Worm (Caenorhabditis elegans) whole organism, late embryonic: ENCODE results near the gene madd-3.

ENCODE experiments used
- ahr-1 ChIP-seq: sonication (generic microtip); optimal IDR thresholded peaks from 2 replicates; lab custom pipeline; 2016; ENCODE audit warnings: missing genetic modification characterization, missing compliant biosample characterization
- ceh-14 ChIP-seq: sonication (generic microtip); optimal IDR thresholded peaks from 2 replicates; lab custom pipeline; 2016; ENCODE audit warnings: missing genotype, missing genetic modification characterization, missing compliant biosample characterization
- dve-1 ChIP-seq: sonication (generic microtip); optimal IDR thresholded peaks from 2 replicates; lab custom pipeline; 2017; ENCODE audit warnings: antibody characterized with exemption, mild to moderate bottlenecking, missing genetic modification characterization, missing compliant biosample characterization
- fkh-10 ChIP-seq: fragments of 150-350 bp; optimal IDR thresholded peaks from 2 replicates; lab custom pipeline; 2014; ENCODE audit warnings: missing biosample characterization, missing genetic modification reagents, missing genetic modification characterization
- pha-4 ChIP-seq: fragments of 150-350 bp; optimal IDR thresholded peaks from 2 replicates; lab custom pipeline; 2018; ENCODE audit warnings: missing biosample characterization, missing genetic modification reagents, missing genetic modification characterization
- pqm-1 ChIP-seq: sonication (generic microtip); optimal IDR thresholded peaks from 2 replicates; lab custom pipeline; 2016; ENCODE audit warnings: missing genetic modification characterization, missing compliant biosample characterization
- sox-4 ChIP-seq: sonication (generic microtip); optimal IDR thresholded peaks from 2 replicates; lab custom pipeline; 2017; ENCODE audit warnings: mild to moderate bottlenecking, missing genetic modification characterization, inconsistent platforms, missing compliant biosample characterization
- ztf-16 ChIP-seq: sonication (generic microtip); optimal IDR thresholded peaks from 2 replicates; lab custom pipeline; 2017; ENCODE audit warnings: missing genetic modification characterization, missing compliant biosample characterization

DNA sequence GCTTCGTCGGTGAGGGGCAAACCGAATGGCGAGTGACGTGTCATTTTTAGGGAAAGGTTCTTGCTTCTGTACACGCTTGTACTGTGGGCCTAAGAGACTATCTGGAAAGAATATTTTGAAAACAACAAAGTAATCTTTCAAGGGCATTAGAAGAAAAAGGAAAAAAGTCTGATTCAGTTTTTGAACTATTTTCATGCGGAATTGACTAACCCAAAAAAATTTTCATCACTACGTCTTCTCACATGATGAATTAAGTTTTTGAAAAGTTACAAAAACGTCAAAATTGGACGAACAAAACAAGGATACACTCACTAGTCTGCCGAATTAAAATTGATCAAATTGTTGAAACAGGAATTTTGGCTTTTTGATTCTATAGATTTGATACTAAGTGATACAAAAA, 23.8 kb upstream of the madd-3 start, which contains the start of gene C11H1.9:
- TF ChIP-seq fkh-10 (GFP tag; lab: Kevin White, UChicago): no peak
- no peak for TF ChIP-seq dve-1 (tag; lab: Kevin White, UChicago)
- TF ChIP-seq pha-4 (tag; lab: Kevin White, UChicago): no peak
- no peak for TF ChIP-seq sox-4 (tag; lab: Kevin White, UChicago)
- no peak for TF ChIP-seq ceh-14 (tag; lab: Kevin White, UChicago)
- TF ChIP-seq ztf-16 (tag; lab: Kevin White, UChicago): no peak
- TF ChIP-seq pqm-1 (tag; lab: Kevin White, UChicago): no peak
- TF ChIP-seq ahr-1 (tag; lab: Kevin White, UChicago): no peak
